Fruit fly (Drosophila melanogaster) whole organism, pupa: ENCODE results near the gene CG12438.

Experiments used
- CG10348 ChIP-seq: fragments of 200-800 bp; sonication (Bioruptor generic); IDR thresholded peaks from 2 replicates; pipeline ENCODE4 v1.3.6; 2022; ENCODE audit warnings: missing biosample characterization, missing genetic modification characterization
- CG12605 ChIP-seq: fragments of 200-800 bp; sonication (Bioruptor generic); IDR thresholded peaks from 2 replicates; pipeline ENCODE4 v1.3.6; 2022; ENCODE audit warnings: missing biosample characterization, missing genetic modification characterization
- CG13204 ChIP-seq: fragments of 200-800 bp; sonication (Bioruptor generic); optimal IDR thresholded peaks from 2 replicates; lab custom pipeline; 2018; ENCODE audit warnings: missing biosample characterization, mild to moderate bottlenecking, missing genetic modification characterization, moderate library complexity
- CG14655 ChIP-seq: fragments of 200-800 bp; sonication (Bioruptor generic); optimal IDR thresholded peaks from 3 replicates; lab custom pipeline; 2017; ENCODE audit warnings: mild to moderate bottlenecking, missing biosample characterization, missing genetic modification reagents, missing genetic modification characterization
- CG15710 ChIP-seq: fragments of 200-800 bp; sonication (Bioruptor generic); optimal IDR thresholded peaks from 2 replicates; lab custom pipeline; 2018; ENCODE audit warnings: missing biosample characterization, mild to moderate bottlenecking, missing genetic modification characterization, moderate library complexity
- CG17806 ChIP-seq: fragments of 200-800 bp; sonication (Bioruptor generic); optimal IDR thresholded peaks from 2 replicates; lab custom pipeline; 2018; ENCODE audit warnings: missing biosample characterization, mild to moderate bottlenecking, missing genetic modification characterization, moderate library complexity
- CG32121 ChIP-seq: fragments of 200-800 bp; sonication (Bioruptor generic); IDR thresholded peaks from 2 replicates; pipeline ENCODE4 v1.3.6; 2022; ENCODE audit warnings: missing biosample characterization, missing genetic modification characterization
- CG34367 ChIP-seq: fragments of 200-800 bp; sonication (Bioruptor generic); optimal IDR thresholded peaks from 2 replicates; lab custom pipeline; 2018; ENCODE audit warnings: missing biosample characterization, mild to moderate bottlenecking, missing genetic modification characterization
- CG4496 ChIP-seq: fragments of 200-800 bp; sonication (Bioruptor generic); IDR thresholded peaks from 3 replicates; pipeline ENCODE4 v1.3.6; 2022; ENCODE audit warnings: missing biosample characterization, missing genetic modification characterization
- CG8159 ChIP-seq: fragments of 200-800 bp; sonication (Bioruptor generic); optimal IDR thresholded peaks from 3 replicates; lab custom pipeline; 2018; ENCODE audit warnings: missing biosample characterization, mild to moderate bottlenecking, missing genetic modification characterization, moderate library complexity
- CG8301 ChIP-seq: fragments of 200-800 bp; sonication (Bioruptor generic); optimal IDR thresholded peaks from 2 replicates; lab custom pipeline; 2018; ENCODE audit warnings: missing biosample characterization, mild to moderate bottlenecking, missing genetic modification characterization
- CG9948 ChIP-seq: fragments of 200-800 bp; sonication (Bioruptor generic); optimal IDR thresholded peaks from 2 replicates; lab custom pipeline; 2018; ENCODE audit warnings: missing biosample characterization, mild to moderate bottlenecking, missing genetic modification characterization, moderate library complexity
- D1 ChIP-seq: fragments of 200-800 bp; sonication (Bioruptor generic); optimal IDR thresholded peaks from 2 replicates; lab custom pipeline; 2018; ENCODE audit warnings: missing biosample characterization, mild to moderate bottlenecking, missing genetic modification characterization, moderate library complexity
- EcR ChIP-seq: fragments of 200-800 bp; sonication (Bioruptor generic); optimal IDR thresholded peaks from 3 replicates; lab custom pipeline; 2019; ENCODE audit warnings: missing biosample characterization, missing genetic modification characterization, mild to moderate bottlenecking, moderate library complexity, missing genetic modification reagents
- Ets98B ChIP-seq: fragments of 200-800 bp; sonication (Bioruptor generic); IDR thresholded peaks from 2 replicates; pipeline ENCODE4 v1.3.6; 2022; ENCODE audit warnings: missing biosample characterization, missing genetic modification characterization
- Pif1A ChIP-seq: fragments of 200-800 bp; sonication (Bioruptor generic); optimal IDR thresholded peaks from 3 replicates; lab custom pipeline; 2016; ENCODE audit warnings: missing biosample characterization, missing genetic modification characterization
- Pif1B ChIP-seq: fragments of 200-800 bp; sonication (Bioruptor generic); optimal IDR thresholded peaks from 3 replicates; lab custom pipeline; 2016; ENCODE audit warnings: missing biosample characterization, missing genetic modification characterization
- Snoo ChIP-seq: fragments of 200-800 bp; sonication (Bioruptor generic); optimal IDR thresholded peaks from 3 replicates; lab custom pipeline; 2017; ENCODE audit warnings: missing biosample characterization, mild to moderate bottlenecking, missing genetic modification characterization, inconsistent platforms
- fd96Ca ChIP-seq: fragments of 200-800 bp; sonication (Bioruptor generic); IDR thresholded peaks from 3 replicates; pipeline ENCODE4 v1.3.6; 2022; ENCODE audit warnings: missing biosample characterization, missing genetic modification characterization
- gl ChIP-seq: fragments of 200-800 bp; sonication (Bioruptor generic); optimal IDR thresholded peaks from 2 replicates; lab custom pipeline; 2018; ENCODE audit warnings: missing biosample characterization, mild to moderate bottlenecking, missing genetic modification characterization
- rn ChIP-seq: fragments of 200-800 bp; sonication (Bioruptor generic); IDR thresholded peaks from 2 replicates; pipeline ENCODE4 v1.3.6; 2022; ENCODE audit warnings: missing biosample characterization, missing genetic modification characterization

Gene CG12438

dm6 chr2L:8714513-8714912 lies 37.6 kb upstream of the CG12438 start:
- TF ChIP-seq rn (GFP tag; lab: Robert Waterston, UW) (no peak), Ets98B (GFP tag; lab: Robert Waterston, UW) (no peak), CG8159 (tag; lab: Kevin White, UChicago) (no peak), CG12605 (GFP tag; lab: Robert Waterston, UW) (no peak), fd96Ca (GFP tag; lab: Robert Waterston, UW) (no peak), CG17806 (tag; lab: Kevin White, UChicago) (no peak), CG10348 (GFP tag; lab: Robert Waterston, UW) (no peak), CG14655 (no peak), CG4496 (no peak), CG32121 (no peak), Pif1A (GFP tag; lab: Kevin White, UChicago) (no peak), CG34367 (tag; lab: Kevin White, UChicago) (no peak), CG9948 (tag; lab: Kevin White, UChicago) (no peak), CG13204 (GFP tag; lab: Kevin White, UChicago) (no peak), Snoo (tag; lab: Kevin White, UChicago) (no peak), Pif1B (GFP tag; lab: Kevin White, UChicago) (no peak), EcR (GFP tag; lab: Kevin White, UChicago) (no peak), CG8301 (tag; lab: Kevin White, UChicago) (no peak)

- TF ChIP-seq CG12605 (GFP tag; lab: Robert Waterston, UW) (no peak), CG17806 (tag; lab: Kevin White, UChicago) (no peak), CG14655 (no peak), CG8301 (tag; lab: Kevin White, UChicago) (no peak), CG4496 (no peak), CG10348 (GFP tag; lab: Robert Waterston, UW) (no peak), CG32121 (no peak), rn (GFP tag; lab: Robert Waterston, UW) (no peak), gl (no peak), CG9948 (tag; lab: Kevin White, UChicago) (no peak), Snoo (tag; lab: Kevin White, UChicago) (no peak), Ets98B (GFP tag; lab: Robert Waterston, UW) (no peak), Pif1B (GFP tag; lab: Kevin White, UChicago) (no peak), Pif1A (GFP tag; lab: Kevin White, UChicago) (no peak), EcR (GFP tag; lab: Kevin White, UChicago) (no peak), CG13204 (GFP tag; lab: Kevin White, UChicago) (no peak), CG34367 (tag; lab: Kevin White, UChicago) (no peak), CG8159 (tag; lab: Kevin White, UChicago) (no peak)
- TF ChIP-seq, all 21 proteins: peak for 0
Observed at dm6 chr2L:8715454-8715853, 36.6 kb upstream of the CG12438 start.

DNA sequence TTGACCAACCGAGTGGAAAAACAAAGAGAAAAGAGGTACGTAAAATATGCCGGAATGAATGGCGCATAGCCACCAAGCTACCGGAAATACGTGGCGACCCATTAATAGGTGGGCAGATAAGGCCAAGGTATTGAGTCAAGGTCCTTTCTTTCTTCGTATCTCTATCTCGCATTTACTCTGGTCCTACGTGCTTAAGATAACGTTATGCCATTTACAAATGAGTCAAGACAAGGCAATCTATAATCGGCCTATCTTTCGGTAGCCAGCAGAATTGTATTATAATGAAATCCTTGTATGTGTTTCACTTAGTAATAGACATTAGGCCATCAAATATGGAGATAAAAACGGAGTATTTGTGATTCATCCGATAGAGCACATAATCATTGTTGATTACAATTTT lies 35.7 kb upstream of the CG12438 start:
- TF ChIP-seq Snoo (tag; lab: Kevin White, UChicago) = no peak
- no peak for TF ChIP-seq CG4496
- TF ChIP-seq CG13204 (GFP tag; lab: Kevin White, UChicago) = no peak
- no peak for TF ChIP-seq Ets98B (GFP tag; lab: Robert Waterston, UW)
- TF ChIP-seq CG17806 (tag; lab: Kevin White, UChicago) = no peak
- TF ChIP-seq gl = no peak
- no peak for TF ChIP-seq D1
- TF ChIP-seq EcR (GFP tag; lab: Kevin White, UChicago) = peak; percentile 3
- no peak for TF ChIP-seq CG32121

dm6 chr2L:8717618-8718336 lies 34.3 kb upstream of the CG12438 start:
- peak; percentile 93 for TF ChIP-seq CG8301 (tag; lab: Kevin White, UChicago)
- TF ChIP-seq CG12605 (GFP tag; lab: Robert Waterston, UW) = peak; percentile 78
- peak; percentile 95 for TF ChIP-seq CG14655
- TF ChIP-seq CG13204 (GFP tag; lab: Kevin White, UChicago) = peak; percentile 49
- peak; percentile 84 for TF ChIP-seq CG34367 (tag; lab: Kevin White, UChicago)
- TF ChIP-seq Pif1A (GFP tag; lab: Kevin White, UChicago) = peak; percentile 72
- TF ChIP-seq fd96Ca (GFP tag; lab: Robert Waterston, UW) = peak; percentile 80; the same call in 2 of the 3 replicates
- TF ChIP-seq CG15710 (tag; lab: Kevin White, UChicago) = peak; percentile 93
- peak; percentile 45; the same call in 1 of the 2 replicates for TF ChIP-seq CG10348 (GFP tag; lab: Robert Waterston, UW)
- peak; percentile 93 for TF ChIP-seq CG9948 (tag; lab: Kevin White, UChicago)
- peak; percentile 84 for TF ChIP-seq EcR (GFP tag; lab: Kevin White, UChicago)
- peak; percentile 78 for TF ChIP-seq Pif1B (GFP tag; lab: Kevin White, UChicago)
- TF ChIP-seq D1 = peak; percentile 95
- peak; percentile 87 for TF ChIP-seq CG17806 (tag; lab: Kevin White, UChicago)
- peak; percentile 37 for TF ChIP-seq gl
- peak; percentile 76 for TF ChIP-seq CG32121
- peak; percentile 77; the same call in 2 of the 3 replicates for TF ChIP-seq CG4496
- peak; percentile 55; the same call in 1 of the 2 replicates for TF ChIP-seq rn (GFP tag; lab: Robert Waterston, UW)
- peak; percentile 94 for TF ChIP-seq CG8159 (tag; lab: Kevin White, UChicago)
- peak; percentile 84 for TF ChIP-seq Snoo (tag; lab: Kevin White, UChicago)
- TF ChIP-seq Ets98B (GFP tag; lab: Robert Waterston, UW) = peak; percentile 76

DNA sequence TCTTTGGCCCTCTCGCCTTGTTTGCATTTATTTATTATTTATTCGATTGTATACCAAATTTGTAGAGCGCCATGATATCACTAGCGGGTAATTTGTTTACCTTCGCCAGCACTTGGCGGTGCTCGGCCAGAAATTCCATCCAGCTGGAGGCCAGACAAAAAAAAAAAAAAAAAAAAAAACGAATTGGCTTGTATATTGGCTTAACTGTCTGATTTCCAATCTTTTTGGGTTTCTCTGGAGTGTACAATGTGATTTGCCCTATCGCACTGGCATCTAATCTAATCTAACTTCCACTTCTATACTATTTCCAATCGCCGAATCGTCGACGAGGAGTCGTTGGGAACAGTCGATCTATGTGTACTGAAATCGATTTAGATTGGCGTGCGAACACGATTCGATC lies 32.3 kb upstream of the CG12438 start:
- TF ChIP-seq CG15710 (tag; lab: Kevin White, UChicago) (no peak), D1 (no peak), rn (GFP tag; lab: Robert Waterston, UW) (no peak), CG17806 (tag; lab: Kevin White, UChicago) (no peak), gl (no peak), CG32121 (no peak), CG8159 (tag; lab: Kevin White, UChicago) (no peak), CG8301 (tag; lab: Kevin White, UChicago) (no peak), CG4496 (no peak), EcR (GFP tag; lab: Kevin White, UChicago) (no peak)
